Worm (Caenorhabditis elegans) whole organism, L4 larva: ENCODE measurements around the gene F12D9.2.

Source experiments
- D1046.2 ChIP-seq: fragments of 200-800 bp; sonication (Bioruptor generic); IDR thresholded peaks from 2 replicates; pipeline ENCODE4 v1.3.6; 2022; ENCODE audit warnings: missing genetic modification characterization, missing compliant biosample characterization
- F37D6.2 ChIP-seq: sonication (generic microtip); optimal IDR thresholded peaks from 2 replicates; lab custom pipeline; 2016; ENCODE audit warnings: mild to moderate bottlenecking, missing genetic modification characterization, missing compliant biosample characterization
- F44E2.7 ChIP-seq: fragments of 200-800 bp; sonication (Bioruptor generic); IDR thresholded peaks from 2 replicates; pipeline ENCODE4 v2.1.2; 2022; ENCODE audit warnings: missing genetic modification characterization, missing compliant biosample characterization
- F49E8.2 ChIP-seq: sonication (generic microtip); optimal IDR thresholded peaks from 2 replicates; lab custom pipeline; 2016; ENCODE audit warnings: missing compliant biosample characterization, mild to moderate bottlenecking, missing genetic modification characterization, borderline replicate concordance
- R02D3.7 ChIP-seq: fragments of 150-350 bp; sonication (generic microtip); optimal IDR thresholded peaks from 3 replicates; lab custom pipeline; 2014; ENCODE audit warnings: missing biosample characterization, missing genetic modification characterization
- Y48G9A.11 ChIP-seq: fragments of 200-800 bp; sonication (Bioruptor generic); IDR thresholded peaks from 2 replicates; pipeline ENCODE4 v1.3.6; 2022; ENCODE audit warnings: missing genetic modification reagents, missing genetic modification characterization, missing compliant biosample characterization
- Y75B8A.6 ChIP-seq: fragments of 200-800 bp; sonication (Bioruptor generic); IDR thresholded peaks from 2 replicates; pipeline ENCODE4 v1.3.6; 2022; ENCODE audit warnings: missing genetic modification reagents, missing genetic modification characterization, missing compliant biosample characterization
- ZK337.2 ChIP-seq: fragments of 200-800 bp; sonication (Bioruptor generic); IDR thresholded peaks from 2 replicates; pipeline ENCODE4 v1.3.6; 2022; ENCODE audit warnings: missing genetic modification reagents, missing genetic modification characterization, missing compliant biosample characterization
- ZK546.5 ChIP-seq, 2 experiments: sonication (generic microtip); optimal IDR thresholded peaks; 2 replicates each; lab custom pipeline; 2017; ENCODE audit warnings: missing biosample characterization in 2 of 2, missing genetic modification characterization in 2 of 2
- aly-2 ChIP-seq: sonication (generic microtip); optimal IDR thresholded peaks from 2 replicates; lab custom pipeline; 2018; ENCODE audit warnings: missing biosample characterization, missing genetic modification characterization
- ama-1 ChIP-seq: fragments of 150-350 bp; optimal IDR thresholded peaks from 2 replicates; lab custom pipeline; 2014; ENCODE audit warnings: inconsistent platforms, mixed read lengths
- ceh-44 ChIP-seq: fragments of 200-800 bp; sonication (Bioruptor generic); IDR thresholded peaks from 2 replicates; pipeline ENCODE4 v1.3.6; 2022; ENCODE audit warnings: missing genetic modification reagents, missing genetic modification characterization, missing compliant biosample characterization
- ceh-62 ChIP-seq: sonication (generic microtip); optimal IDR thresholded peaks from 2 replicates; lab custom pipeline; 2017; ENCODE audit warnings: missing biosample characterization, missing genetic modification characterization
- ceh-82 ChIP-seq: sonication (generic microtip); optimal IDR thresholded peaks from 2 replicates; lab custom pipeline; 2017; ENCODE audit warnings: missing biosample characterization, missing genetic modification characterization
- daf-16 ChIP-seq, 3 experiments: sonication (generic microtip); optimal IDR thresholded peaks; 2 replicates each; lab custom pipeline; 2016 to 2017; ENCODE audit warnings: missing genetic modification characterization in 3 of 3, missing genetic modification reagents in 3 of 3, mild to moderate bottlenecking in 2 of 3, missing compliant biosample characterization in 2 of 3, missing biosample characterization in 1 of 3, moderate library complexity in 1 of 3
- dmd-9 ChIP-seq: fragments of 200-800 bp; sonication (Bioruptor generic); IDR thresholded peaks from 2 replicates; pipeline ENCODE4 v1.3.6; 2022; ENCODE audit warnings: missing genetic modification reagents, missing genetic modification characterization, missing compliant biosample characterization
- dpl-1 ChIP-seq: fragments of 150-350 bp; optimal IDR thresholded peaks from 2 replicates; lab custom pipeline; 2014; ENCODE audit warnings: missing biosample characterization, missing genetic modification reagents, missing genetic modification characterization
- duxl-1 ChIP-seq: sonication (generic microtip); optimal IDR thresholded peaks from 2 replicates; lab custom pipeline; 2016; ENCODE audit warnings: mild to moderate bottlenecking, missing genetic modification characterization, moderate library complexity, missing compliant biosample characterization; ENCODE audit not compliant: poor library complexity
- dve-1 ChIP-seq: sonication (generic microtip); optimal IDR thresholded peaks from 2 replicates; lab custom pipeline; 2017; ENCODE audit warnings: antibody characterized with exemption, mild to moderate bottlenecking, missing genetic modification characterization, missing compliant biosample characterization; ENCODE audit not compliant: insufficient read depth
- hif-1 ChIP-seq, 2 experiments: sonication (generic microtip); optimal IDR thresholded peaks; 2 replicates each; lab custom pipeline; 2016 to 2017; ENCODE audit warnings: missing compliant biosample characterization in 2 of 2, missing genetic modification characterization in 2 of 2, missing genetic modification reagents in 2 of 2, missing genotype in 2 of 2, mild to moderate bottlenecking in 1 of 2
- hlh-11 ChIP-seq: fragments of 200-800 bp; sonication (Bioruptor generic); optimal IDR thresholded peaks from 2 replicates; lab custom pipeline; 2018; ENCODE audit warnings: mild to moderate bottlenecking, missing genetic modification characterization, missing compliant biosample characterization
- hlh-30 ChIP-seq: sonication (generic microtip); optimal IDR thresholded peaks from 2 replicates; lab custom pipeline; 2017; ENCODE audit warnings: antibody characterized with exemption, mild to moderate bottlenecking, missing genetic modification characterization, missing compliant biosample characterization; ENCODE audit not compliant: insufficient read depth
- hmg-1.1 ChIP-seq: fragments of 200-800 bp; sonication (Bioruptor generic); IDR thresholded peaks from 2 replicates; pipeline ENCODE4 v1.3.6; 2022; ENCODE audit warnings: missing genetic modification reagents, missing genetic modification characterization, missing compliant biosample characterization
- lim-7 ChIP-seq: fragments of 200-800 bp; sonication (Bioruptor generic); IDR thresholded peaks from 2 replicates; pipeline ENCODE4 v1.3.6; 2022; ENCODE audit warnings: missing genetic modification characterization, missing compliant biosample characterization
- lin-1 ChIP-seq: fragments of 200-800 bp; sonication (Bioruptor generic); IDR thresholded peaks from 2 replicates; pipeline ENCODE4 v1.3.6; 2022; ENCODE audit warnings: missing genetic modification reagents, missing genetic modification characterization, missing compliant biosample characterization
- lin-13 ChIP-seq: fragments of 150-350 bp; optimal IDR thresholded peaks from 2 replicates; lab custom pipeline; 2014; ENCODE audit warnings: missing biosample characterization, missing genetic modification reagents, missing genetic modification characterization
- lin-29 ChIP-seq: fragments of 200-800 bp; sonication (Bioruptor generic); IDR thresholded peaks from 2 replicates; pipeline ENCODE4 v1.3.6; 2022; ENCODE audit warnings: missing genetic modification reagents, missing genetic modification characterization, missing compliant biosample characterization
- lin-38 ChIP-seq: fragments of 200-800 bp; sonication (Bioruptor generic); IDR thresholded peaks from 2 replicates; pipeline ENCODE4 v1.3.6; 2022; ENCODE audit warnings: missing genetic modification reagents, missing genetic modification characterization, missing compliant biosample characterization
- lsy-2 ChIP-seq, 2 experiments: fragments of 150-350 bp in 1 of 2; sonication (generic microtip) in 1 of 2; optimal IDR thresholded peaks; 2 replicates each; lab custom pipeline; 2014 to 2017; ENCODE audit warnings: missing biosample characterization in 2 of 2, missing genetic modification characterization in 2 of 2
- madf-5 ChIP-seq, 2 experiments: fragments of 200-800 bp; sonication (Bioruptor generic); IDR thresholded peaks; 2 replicates each; pipeline ENCODE4 v1.3.6; 2022; ENCODE audit warnings: missing compliant biosample characterization in 2 of 2, missing genetic modification characterization in 2 of 2
- mdt-29 ChIP-seq: fragments of 200-800 bp; sonication (Bioruptor generic); IDR thresholded peaks from 2 replicates; pipeline ENCODE4 v1.3.6; 2022; ENCODE audit warnings: missing genetic modification reagents, missing genetic modification characterization, missing compliant biosample characterization
- mep-1 ChIP-seq: fragments of 150-350 bp; sonication (generic microtip); optimal IDR thresholded peaks from 3 replicates; lab custom pipeline; 2014; ENCODE audit warnings: missing biosample characterization, missing genetic modification characterization
- mes-2 ChIP-seq: sonication (generic microtip); optimal IDR thresholded peaks from 2 replicates; lab custom pipeline; 2016; ENCODE audit warnings: missing genotype, mild to moderate bottlenecking, missing genetic modification characterization, missing compliant biosample characterization; ENCODE audit not compliant: poor library complexity, severe bottlenecking
- mxl-2 ChIP-seq: fragments of 200-800 bp; sonication (Bioruptor generic); conservative IDR thresholded peaks from 2 replicates; pipeline ENCODE4 v1.3.6; 2022; ENCODE audit warnings: missing genetic modification reagents, missing genetic modification characterization, missing compliant biosample characterization
- mxl-3 ChIP-seq: fragments of 200-800 bp; sonication (Bioruptor generic); optimal IDR thresholded peaks from 2 replicates; lab custom pipeline; 2018; ENCODE audit warnings: mild to moderate bottlenecking, missing genetic modification characterization, missing compliant biosample characterization
- nhr-102 ChIP-seq: sonication (generic microtip); optimal IDR thresholded peaks from 2 replicates; lab custom pipeline; 2016; ENCODE audit warnings: mild to moderate bottlenecking, missing genetic modification characterization, moderate library complexity, missing compliant biosample characterization
- nhr-11 ChIP-seq: fragments of 150-350 bp; optimal IDR thresholded peaks from 2 replicates; lab custom pipeline; 2014; ENCODE audit warnings: missing biosample characterization, missing genetic modification characterization
- nhr-237 ChIP-seq: sonication (generic microtip); optimal IDR thresholded peaks from 2 replicates; lab custom pipeline; 2017; ENCODE audit warnings: missing biosample characterization, missing genetic modification characterization
- nhr-25 ChIP-seq: sonication (generic microtip); optimal IDR thresholded peaks from 2 replicates; lab custom pipeline; 2017; ENCODE audit warnings: missing genetic modification characterization, mild to moderate bottlenecking, missing compliant biosample characterization, antibody characterized with exemption, moderate library complexity, borderline replicate concordance; ENCODE audit not compliant: insufficient read depth
- nhr-28 ChIP-seq: fragments of 150-350 bp; optimal IDR thresholded peaks from 2 replicates; lab custom pipeline; 2014; ENCODE audit warnings: missing biosample characterization, missing genetic modification characterization
- nhr-77 ChIP-seq: fragments of 150-350 bp; optimal IDR thresholded peaks from 2 replicates; lab custom pipeline; 2014; ENCODE audit warnings: missing biosample characterization, missing genetic modification characterization
- rbr-2 ChIP-seq: sonication (generic microtip); optimal IDR thresholded peaks from 2 replicates; lab custom pipeline; 2016; ENCODE audit warnings: missing genotype, missing genetic modification characterization, missing compliant biosample characterization
- spr-1 ChIP-seq: sonication (generic microtip); optimal IDR thresholded peaks from 2 replicates; lab custom pipeline; 2016; ENCODE audit warnings: mild to moderate bottlenecking, missing genetic modification characterization, missing compliant biosample characterization
- vab-7 ChIP-seq: fragments of 200-800 bp; sonication (Bioruptor generic); IDR thresholded peaks from 2 replicates; pipeline ENCODE4 v1.3.6; 2022; ENCODE audit warnings: missing genetic modification reagents, missing genetic modification characterization, missing compliant biosample characterization
- zfp-3 ChIP-seq: fragments of 200-800 bp; sonication (Bioruptor generic); conservative IDR thresholded peaks from 2 replicates; pipeline ENCODE4 v1.3.6; 2022; ENCODE audit warnings: missing genetic modification reagents, missing genetic modification characterization, missing compliant biosample characterization
- zip-11 ChIP-seq: fragments of 200-800 bp; sonication (Bioruptor generic); IDR thresholded peaks from 2 replicates; pipeline ENCODE4 v1.3.6; 2022; ENCODE audit warnings: missing genetic modification characterization, missing compliant biosample characterization
- ztf-11 ChIP-seq: fragments of 150-350 bp; optimal IDR thresholded peaks from 2 replicates; lab custom pipeline; 2014; ENCODE audit warnings: missing biosample characterization, missing genetic modification characterization
- ztf-7 ChIP-seq: fragments of 150-350 bp; optimal IDR thresholded peaks from 2 replicates; lab custom pipeline; 2014; ENCODE audit warnings: missing biosample characterization, missing genetic modification characterization

F12D9.2 gene

DNA sequence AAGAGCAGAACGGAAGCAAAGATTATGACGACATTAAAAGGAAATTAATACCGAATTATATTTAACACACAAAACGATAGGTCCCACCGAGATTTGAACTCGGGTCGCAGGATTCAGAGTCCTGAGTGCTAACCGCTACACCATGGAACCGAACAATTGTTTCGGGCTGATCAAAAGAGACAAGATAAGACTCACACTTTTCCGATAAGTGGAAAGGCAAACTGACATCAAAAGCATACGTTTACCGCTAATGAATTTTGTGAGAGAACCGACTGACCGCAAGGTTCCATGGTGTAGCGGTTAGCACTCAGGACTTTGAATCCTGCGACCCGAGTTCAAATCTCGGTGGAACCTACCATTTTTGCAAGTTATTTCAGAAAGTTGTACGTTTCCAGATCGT lies 38.1 kb downstream of the F12D9.2 start (continued):
- TF ChIP-seq lin-13 (peak; percentile 10), ztf-7 (no peak), duxl-1 (tag; lab: Kevin White, UChicago) (no peak), ZK546.5 (tag; optimal IDR thresholded peaks at IDR 0.05; lab: Kevin White, UChicago) (no peak), zip-11 (GFP tag; lab: Robert Waterston, UW) (no peak), nhr-237 (tag; lab: Kevin White, UChicago) (no peak), ztf-11 (no peak), hlh-11 (tag; lab: Kevin White, UChicago) (no peak), Y75B8A.6 (0 out of 2 replicates have a peak, but pooled peaks have one; percentile 65), F37D6.2 (tag; lab: Kevin White, UChicago) (peak; percentile 14), F49E8.2 (tag; lab: Kevin White, UChicago) (no peak), nhr-77 (tag; lab: Kevin White, UChicago) (no peak), R02D3.7 (tag; lab: Kevin White, UChicago) (no peak), D1046.2 (no peak), Y48G9A.11 (GFP tag; lab: Robert Waterston, UW) (no peak; the same call in 1 of the 2 replicates), dpl-1 (GFP tag; lab: Kevin White, UChicago) (peak; percentile 36), lin-29 (peak; percentile 60; the same call in 1 of the 2 replicates), lin-38 (no peak; the same call in none of the 2 replicates), ceh-44 (GFP tag; lab: Robert Waterston, UW) (peak; percentile 63; the same call in 1 of the 2 replicates), ama-1 (no peak), nhr-102 (peak; percentile 67), ceh-62 (tag; lab: Kevin White, UChicago) (no peak), spr-1 (peak; percentile 5), ZK337.2 (GFP tag; lab: Robert Waterston, UW) (peak; percentile 67; the same call in 1 of the 2 replicates), madf-5 (GFP tag; IDR thresholded peaks at IDR 0.05; lab: Robert Waterston, UW) (peak; percentile 44 to 72; a peak in 1 of 4 replicates), nhr-25 (no peak), zfp-3 (GFP tag; lab: Robert Waterston, UW) (peak; percentile 70; the same call in 1 of the 2 replicates), dmd-9 (no peak)

- TF ChIP-seq lim-7 (GFP tag; lab: Robert Waterston, UW) (no peak), rbr-2 (tag; lab: Kevin White, UChicago) (no peak), D1046.2 (no peak), nhr-28 (peak; percentile 41), ceh-82 (tag; lab: Kevin White, UChicago) (no peak), zfp-3 (GFP tag; lab: Robert Waterston, UW) (no peak), daf-16 (GFP tag; optimal IDR thresholded peaks at IDR 0.05; lab: Kevin White, UChicago) (no peak), daf-16 (tag; optimal IDR thresholded peaks at IDR 0.05; lab: Kevin White, UChicago) (peak; percentile 83), mdt-29 (GFP tag; lab: Robert Waterston, UW) (no peak), mxl-2 (GFP tag; lab: Robert Waterston, UW) (no peak), lin-1 (no peak), dpl-1 (GFP tag; lab: Kevin White, UChicago) (peak; percentile 52), nhr-11 (tag; lab: Kevin White, UChicago) (no peak), hmg-1.1 (GFP tag; lab: Robert Waterston, UW) (peak; percentile 50; the same call in 1 of the 2 replicates), F44E2.7 (no peak), vab-7 (GFP tag; lab: Robert Waterston, UW) (no peak), mep-1 (tag; lab: Kevin White, UChicago) (peak; percentile 60), hif-1 (tag; optimal IDR thresholded peaks at IDR 0.05; lab: Kevin White, UChicago) (peak in 1 of 2 experiments; percentile 12), dve-1 (peak; percentile 63), lin-29 (no peak), mxl-3 (GFP tag; lab: Kevin White, UChicago) (no peak), aly-2 (tag; lab: Kevin White, UChicago) (no peak), Y75B8A.6 (no peak), mes-2 (tag; lab: Kevin White, UChicago) (peak; percentile 71), lsy-2 (tag; optimal IDR thresholded peaks at IDR 0.05; lab: Kevin White, UChicago) (peak in 1 of 2 experiments; percentile 55), hlh-11 (tag; lab: Kevin White, UChicago) (peak; percentile 48), ZK546.5 (tag; optimal IDR thresholded peaks at IDR 0.05; lab: Kevin White, UChicago) (no peak), hlh-30 (tag; lab: Kevin White, UChicago) (no peak)
These were observed 41.9 kb downstream of the F12D9.2 start, which contains the start of the genes H35N09.2 and H35N09.1 for ce11 chrX:8605005-8605404. Gene H35N09.2 (minus strand): TSS chrX:8605058. Gene H35N09.1 (plus strand): TSS chrX:8605339.
